Worm (Caenorhabditis elegans) whole organism, mixed stage, embryonic: ENCODE measurements around the gene B0244.4.

Source experiments
- blmp-1 ChIP-seq: fragments of 150-350 bp; optimal IDR thresholded peaks from 2 replicates; lab custom pipeline; 2014; ENCODE audit warnings: missing biosample characterization, missing genetic modification characterization
- nhr-237 ChIP-seq: fragments of 150-350 bp; optimal IDR thresholded peaks from 2 replicates; lab custom pipeline; 2014; ENCODE audit warnings: missing biosample characterization, missing genetic modification characterization
- pha-4 ChIP-seq: fragments of 150-350 bp; optimal IDR thresholded peaks from 2 replicates; lab custom pipeline; 2018; ENCODE audit warnings: missing biosample characterization, missing genetic modification reagents, missing genetic modification characterization
- sptf-1 ChIP-seq: sonication (generic microtip); optimal IDR thresholded peaks from 2 replicates; lab custom pipeline; 2017; ENCODE audit warnings: mild to moderate bottlenecking, missing genetic modification characterization, moderate library complexity, missing compliant biosample characterization

DNA sequence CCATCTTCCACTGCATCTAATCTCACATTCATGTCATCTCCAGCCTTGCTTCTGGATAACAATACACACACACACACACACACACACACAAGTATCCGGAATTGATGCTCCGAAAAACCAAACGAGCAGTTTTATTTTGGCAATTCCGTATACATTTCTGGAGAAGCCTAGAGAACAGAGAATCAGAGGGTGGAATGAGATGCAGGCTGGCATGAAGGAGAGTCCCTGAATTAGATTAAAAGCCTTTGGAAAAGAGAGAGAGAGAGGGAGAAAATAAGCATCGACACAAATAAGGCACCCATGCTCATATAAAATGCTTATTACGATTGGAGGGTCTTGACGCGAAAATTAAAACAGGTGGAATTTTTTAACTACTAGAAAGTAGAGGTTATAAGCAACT is 13.4 kb downstream of the B0244.4 start:
- TF ChIP-seq sptf-1 (tag; lab: Kevin White, UChicago) (no peak), blmp-1 (no peak), nhr-237 (tag; lab: Kevin White, UChicago) (no peak), pha-4 (no peak)
